Fruit fly (Drosophila melanogaster): ENCODE results near the gene KaiR1D.

Gene KaiR1D

DNA sequence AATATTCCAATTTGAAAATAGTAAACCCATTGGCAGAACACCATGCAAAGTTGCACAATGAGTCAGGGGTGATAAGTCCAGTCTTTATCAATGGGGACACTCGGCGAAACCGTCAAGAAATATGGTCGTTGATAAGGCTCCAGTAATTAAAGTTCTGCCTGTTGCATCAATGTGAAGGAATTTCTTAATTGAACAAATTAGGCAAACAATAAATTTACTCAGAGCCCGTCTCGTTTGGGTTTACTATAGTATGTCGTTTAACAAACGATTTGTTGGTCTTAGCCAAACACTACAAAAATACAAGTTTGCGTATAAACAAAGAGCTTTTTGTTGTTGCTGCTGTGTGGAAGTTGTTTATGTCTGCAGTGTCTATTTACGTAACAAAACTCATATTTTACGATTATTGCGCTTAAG lies 31.3 kb downstream of the KaiR1D start (continued):
- TF ChIP-seq CG5953 (GFP tag; IDR thresholded peaks at IDR 0.05), result no peak
- TF ChIP-seq CG9437 (GFP tag; optimal IDR thresholded peaks at IDR 0.05), result no peak
- TF ChIP-seq twi (tag; optimal IDR thresholded peaks at IDR 0.05), result no peak
- peak; percentile 58 for TF ChIP-seq CoRest (tag; optimal IDR thresholded peaks at IDR 0.05)
- TF ChIP-seq Sin3A (optimal IDR thresholded peaks at IDR 0.05), result no peak
- TF ChIP-seq CG7839 (tag; optimal IDR thresholded peaks at IDR 0.05), result peak; percentile 26
- TF ChIP-seq CG7745 (tag; optimal IDR thresholded peaks at IDR 0.05), result no peak
- no peak for TF ChIP-seq Fer2 (tag; optimal IDR thresholded peaks at IDR 0.05)
- no peak for TF ChIP-seq H15 (GFP tag; IDR thresholded peaks at IDR 0.05)
- TF ChIP-seq trem (tag; optimal IDR thresholded peaks at IDR 0.05), result no peak
- TF ChIP-seq ap (GFP tag; IDR thresholded peaks at IDR 0.05), result no peak
- TF ChIP-seq CG9817 (tag; optimal IDR thresholded peaks at IDR 0.05), result peak; percentile 36
- no peak for TF ChIP-seq luna (GFP tag; optimal IDR thresholded peaks at IDR 0.05)
- no peak for TF ChIP-seq Optix (GFP tag; IDR thresholded peaks at IDR 0.05)
- TF ChIP-seq CG12744 (GFP tag; optimal IDR thresholded peaks at IDR 0.05), result peak; percentile 1
- no peak for TF ChIP-seq CG9727 (GFP tag; optimal IDR thresholded peaks at IDR 0.05)
- TF ChIP-seq CG1233 (GFP tag; optimal IDR thresholded peaks at IDR 0.05), result peak; percentile 63
- TF ChIP-seq CG34224 (GFP tag; IDR thresholded peaks at IDR 0.05; ENCODE audit: partially characterized antibody), result no peak
- TF ChIP-seq al (GFP tag; IDR thresholded peaks at IDR 0.05), result no peak
- TF ChIP-seq CG8359 (GFP tag; optimal IDR thresholded peaks at IDR 0.05; ENCODE audit: borderline replicate concordance), result no peak
- TF ChIP-seq CG7963 (GFP tag; IDR thresholded peaks at IDR 0.05; ENCODE audit: partially characterized antibody), result no peak
- TF ChIP-seq CG31224 (GFP tag; IDR thresholded peaks at IDR 0.05), result no peak
- TF ChIP-seq CG11456 (GFP tag; IDR thresholded peaks at IDR 0.05), result 0 out of 3 replicates have a peak, but pooled peaks have one; percentile 67
- TF ChIP-seq CG32767 (GFP tag; IDR thresholded peaks at IDR 0.05), result no peak
- TF ChIP-seq chm (GFP tag; IDR thresholded peaks at IDR 0.05), result no peak
- peak; percentile 66 for TF ChIP-seq CG15011 (GFP tag; optimal IDR thresholded peaks at IDR 0.05)
- 0 out of 3 replicates have a peak, but pooled peaks have one; percentile 28 for TF ChIP-seq CG7357 (GFP tag; IDR thresholded peaks at IDR 0.05)
- peak; percentile 47; the same call in 1 of the 2 replicates for TF ChIP-seq Xrp1 (GFP tag; IDR thresholded peaks at IDR 0.05)
- no peak for TF ChIP-seq vfl (GFP tag; optimal IDR thresholded peaks at IDR 0.05)
- TF ChIP-seq CG9932 (GFP tag; IDR thresholded peaks at IDR 0.05), result no peak
- no peak for TF ChIP-seq fd102C (GFP tag; optimal IDR thresholded peaks at IDR 0.05)
- TF ChIP-seq gfzf (GFP tag; optimal IDR thresholded peaks at IDR 0.05), result no peak
- no peak for TF ChIP-seq CG6654 (GFP tag; optimal IDR thresholded peaks at IDR 0.05)
- TF ChIP-seq CG4707 (GFP tag; optimal IDR thresholded peaks at IDR 0.05), result peak; percentile 2
- peak; percentile 69 for TF ChIP-seq unpg (GFP tag; optimal IDR thresholded peaks at IDR 0.05)
- TF ChIP-seq fu2 (GFP tag; optimal IDR thresholded peaks at IDR 0.05), result no peak
- peak; percentile 52 for TF ChIP-seq CG6765 (GFP tag; optimal IDR thresholded peaks at IDR 0.05)
- peak; percentile 24 for TF ChIP-seq Jarid2 (GFP tag; optimal IDR thresholded peaks at IDR 0.05)
- TF ChIP-seq sd (tag; optimal IDR thresholded peaks at IDR 0.05), result peak; percentile 87
- no peak for TF ChIP-seq Hr39 (optimal IDR thresholded peaks at IDR 0.05)
- TF ChIP-seq bbx (GFP tag; IDR thresholded peaks at IDR 0.05; ENCODE audit: partially characterized antibody), result no peak
- no peak for TF ChIP-seq CG16815 (GFP tag; optimal IDR thresholded peaks at IDR 0.05)
- 0 out of 3 replicates have a peak, but pooled peaks have one; percentile 23 for TF ChIP-seq otp (GFP tag; IDR thresholded peaks at IDR 0.05)
- TF ChIP-seq CG14667 (GFP tag; IDR thresholded peaks at IDR 0.05), result no peak
- peak; percentile 33 for TF ChIP-seq bcd (GFP tag; optimal IDR thresholded peaks at IDR 0.05)
- no peak for TF ChIP-seq pho (GFP tag; optimal IDR thresholded peaks at IDR 0.05)
- TF ChIP-seq CHES-1-like (GFP tag; optimal IDR thresholded peaks at IDR 0.05), result peak; percentile 8
- TF ChIP-seq CTCF (GFP tag; optimal IDR thresholded peaks at IDR 0.05), result peak; percentile 17
- no peak for TF ChIP-seq CG6854 (GFP tag; optimal IDR thresholded peaks at IDR 0.05)
- TF ChIP-seq inv (GFP tag; IDR thresholded peaks at IDR 0.05; ENCODE audit: partially characterized antibody), result no peak
- peak; percentile 9 for TF ChIP-seq CG13424 (tag; optimal IDR thresholded peaks at IDR 0.05)
- TF ChIP-seq gem (tag; optimal IDR thresholded peaks at IDR 0.05), result peak; percentile 46

Measured in whole organism, embryonic.